Fruit fly (Drosophila melanogaster) whole organism, embryonic: ENCODE data around the gene wus.

Experiments used
- ATbp ChIP-seq: fragments of 200-800 bp; sonication (Bioruptor generic); optimal IDR thresholded peaks from 2 replicates; lab custom pipeline; 2017; ENCODE audit warnings: missing biosample characterization, mild to moderate bottlenecking, missing genetic modification characterization, missing genetic modification reagents
- Aef1 ChIP-seq: fragments of 200-800 bp; sonication (Bioruptor generic); IDR thresholded peaks from 3 replicates; pipeline ENCODE4 v1.3.6; 2022; ENCODE audit warnings: missing biosample characterization, missing genetic modification characterization
- Asciz ChIP-seq: fragments of 200-800 bp; sonication (Bioruptor generic); optimal IDR thresholded peaks from 2 replicates; lab custom pipeline; 2017; ENCODE audit warnings: missing biosample characterization, mild to moderate bottlenecking, missing genetic modification characterization, missing genetic modification reagents
- CG10543 ChIP-seq: fragments of 200-800 bp; sonication (Bioruptor generic); optimal IDR thresholded peaks from 3 replicates; lab custom pipeline; 2017; ENCODE audit warnings: missing biosample characterization, mild to moderate bottlenecking, missing genetic modification characterization, moderate library complexity
- CG13624 ChIP-seq: fragments of 200-800 bp; sonication (Bioruptor generic); optimal IDR thresholded peaks from 2 replicates; lab custom pipeline; 2016; ENCODE audit warnings: missing biosample characterization, missing genetic modification characterization
- CG14014 ChIP-seq: fragments of 200-800 bp; sonication (Bioruptor generic); IDR thresholded peaks from 2 replicates; pipeline ENCODE4 v1.3.6; 2022; ENCODE audit warnings: missing biosample characterization, missing genetic modification characterization
- CG14441 ChIP-seq: fragments of 200-800 bp; sonication (Bioruptor generic); IDR thresholded peaks from 2 replicates; pipeline ENCODE4 v1.3.6; 2022; ENCODE audit warnings: missing biosample characterization, missing genetic modification characterization
- CG15073 ChIP-seq: fragments of 200-800 bp; sonication (Bioruptor generic); optimal IDR thresholded peaks from 2 replicates; lab custom pipeline; 2016; ENCODE audit warnings: missing biosample characterization, missing genetic modification characterization
- CG15479 ChIP-seq: fragments of 200-800 bp; sonication (Bioruptor generic); optimal IDR thresholded peaks from 3 replicates; lab custom pipeline; 2019; ENCODE audit warnings: missing biosample characterization, mild to moderate bottlenecking, missing genetic modification characterization, moderate library complexity
- CG15514 ChIP-seq: fragments of 200-800 bp; sonication (Bioruptor generic); optimal IDR thresholded peaks from 3 replicates; lab custom pipeline; 2017; ENCODE audit warnings: missing biosample characterization, missing genetic modification characterization, mild to moderate bottlenecking, moderate library complexity, missing genetic modification reagents
- CG18262 ChIP-seq: fragments of 200-800 bp; optimal IDR thresholded peaks from 3 replicates; lab custom pipeline; 2019; ENCODE audit warnings: missing biosample characterization, mild to moderate bottlenecking, missing genetic modification characterization, moderate library complexity
- CG2129 ChIP-seq: fragments of 200-800 bp; sonication (Bioruptor generic); IDR thresholded peaks from 2 replicates; pipeline ENCODE4 v1.3.6; 2022; ENCODE audit warnings: missing biosample characterization, missing genetic modification characterization; ENCODE audit not compliant: partially characterized antibody
- CG30431 ChIP-seq: fragments of 200-800 bp; sonication (Bioruptor generic); optimal IDR thresholded peaks from 2 replicates; lab custom pipeline; 2017; ENCODE audit warnings: missing biosample characterization, missing genetic modification characterization
- CG32532 ChIP-seq: fragments of 200-800 bp; sonication (Bioruptor generic); IDR thresholded peaks from 2 replicates; pipeline ENCODE4 v1.3.6; 2022; ENCODE audit warnings: missing biosample characterization, missing genetic modification characterization
- CG3995 ChIP-seq: fragments of 200-800 bp; sonication (Bioruptor generic); optimal IDR thresholded peaks from 3 replicates; lab custom pipeline; 2016; ENCODE audit warnings: missing biosample characterization, missing genetic modification characterization
- CG42726 ChIP-seq: fragments of 200-800 bp; sonication (Bioruptor generic); IDR thresholded peaks from 2 replicates; pipeline ENCODE4 v1.3.6; 2022; ENCODE audit warnings: missing biosample characterization, missing genetic modification characterization; ENCODE audit not compliant: partially characterized antibody
- CG5180 ChIP-seq: fragments of 200-800 bp; sonication (Bioruptor generic); optimal IDR thresholded peaks from 3 replicates; lab custom pipeline; 2017; ENCODE audit warnings: missing biosample characterization, missing genetic modification characterization, mild to moderate bottlenecking, moderate library complexity, missing genetic modification reagents
- CG5953 ChIP-seq: fragments of 200-800 bp; sonication (Bioruptor generic); IDR thresholded peaks from 2 replicates; pipeline ENCODE4 v1.3.6; 2022; ENCODE audit warnings: missing biosample characterization, missing genetic modification characterization
- CG8388 ChIP-seq: fragments of 200-800 bp; sonication (Bioruptor generic); optimal IDR thresholded peaks from 2 replicates; lab custom pipeline; 2019; ENCODE audit warnings: missing biosample characterization, mild to moderate bottlenecking, missing genetic modification characterization, moderate library complexity
- GATAe ChIP-seq: fragments of 200-800 bp; sonication (Bioruptor generic); conservative IDR thresholded peaks from 2 replicates; pipeline ENCODE4 v1.3.6; 2022; ENCODE audit warnings: missing biosample characterization, missing genetic modification characterization
- HLHmδ ChIP-seq: fragments of 200-800 bp; sonication (Bioruptor generic); optimal IDR thresholded peaks from 2 replicates; lab custom pipeline; 2018; ENCODE audit warnings: missing biosample characterization, mild to moderate bottlenecking, missing genetic modification characterization, moderate library complexity
- Hr3 ChIP-seq: fragments of 200-800 bp; sonication (Bioruptor generic); optimal IDR thresholded peaks from 3 replicates; lab custom pipeline; 2016; ENCODE audit warnings: missing biosample characterization, missing genetic modification characterization
- Jarid2 ChIP-seq: fragments of 200-800 bp; sonication (Bioruptor generic); optimal IDR thresholded peaks from 3 replicates; lab custom pipeline; 2017; ENCODE audit warnings: mild to moderate bottlenecking, missing biosample characterization, missing genetic modification reagents, missing genetic modification characterization
- MBD-R2 ChIP-seq: fragments of 200-800 bp; sonication (Bioruptor generic); IDR thresholded peaks from 2 replicates; pipeline ENCODE4 v1.3.6; 2022; ENCODE audit warnings: missing biosample characterization, missing genetic modification characterization
- Rx ChIP-seq: fragments of 200-800 bp; sonication (Bioruptor generic); IDR thresholded peaks from 2 replicates; pipeline ENCODE4 v1.3.6; 2022; ENCODE audit warnings: missing biosample characterization, missing genetic modification characterization
- Spps ChIP-seq: fragments of 200-800 bp; sonication (Bioruptor generic); optimal IDR thresholded peaks from 2 replicates; lab custom pipeline; 2018; ENCODE audit warnings: missing biosample characterization, mild to moderate bottlenecking, missing genetic modification characterization
- Sry-δ ChIP-seq: fragments of 200-800 bp; sonication (Bioruptor generic); optimal IDR thresholded peaks from 2 replicates; lab custom pipeline; 2016; ENCODE audit warnings: missing biosample characterization, missing genetic modification characterization
- bab2 ChIP-seq: fragments of 200-800 bp; sonication (Bioruptor generic); optimal IDR thresholded peaks from 2 replicates; lab custom pipeline; 2016; ENCODE audit warnings: missing biosample characterization, missing genetic modification characterization
- bbx ChIP-seq: fragments of 200-800 bp; sonication (Bioruptor generic); IDR thresholded peaks from 2 replicates; pipeline ENCODE4 v1.3.6; 2022; ENCODE audit warnings: missing biosample characterization, missing genetic modification characterization; ENCODE audit not compliant: partially characterized antibody
- cato ChIP-seq: fragments of 200-800 bp; sonication (Bioruptor generic); optimal IDR thresholded peaks from 2 replicates; lab custom pipeline; 2016; ENCODE audit warnings: missing biosample characterization, missing genetic modification characterization, borderline replicate concordance
- chm ChIP-seq: fragments of 200-800 bp; sonication (Bioruptor generic); IDR thresholded peaks from 2 replicates; pipeline ENCODE4 v1.3.6; 2022; ENCODE audit warnings: missing biosample characterization, missing genetic modification characterization
- emc ChIP-seq: fragments of 200-800 bp; sonication (Bioruptor generic); optimal IDR thresholded peaks from 2 replicates; lab custom pipeline; 2016; ENCODE audit warnings: missing biosample characterization, missing genetic modification characterization
- eyg ChIP-seq: fragments of 200-800 bp; sonication (Bioruptor generic); optimal IDR thresholded peaks from 3 replicates; lab custom pipeline; 2016; ENCODE audit warnings: missing biosample characterization, missing genetic modification characterization
- hkb ChIP-seq, 2 experiments: fragments of 200-800 bp in 1 of 2; fragments of >200 bp in 1 of 2; sonication (Bioruptor generic) in 1 of 2; IDR thresholded peaks in 1 of 2; optimal IDR thresholded peaks in 1 of 2; 2 replicates each; pipeline versions ENCODE4 v1.3.6 to Lab custom; 2017 to 2022; ENCODE audit warnings: missing biosample characterization in 1 of 2, missing genetic modification characterization in 1 of 2
- jumu ChIP-seq: fragments of 200-800 bp; sonication (Bioruptor generic); optimal IDR thresholded peaks from 3 replicates; lab custom pipeline; 2016; ENCODE audit warnings: missing biosample characterization, missing genetic modification characterization
- knrl ChIP-seq: fragments of 200-800 bp; sonication (Bioruptor generic); IDR thresholded peaks from 3 replicates; pipeline ENCODE4 v1.3.6; 2022; ENCODE audit warnings: missing biosample characterization, missing genetic modification characterization; ENCODE audit not compliant: partially characterized antibody
- mam ChIP-seq: fragments of 200-800 bp; sonication (Bioruptor generic); optimal IDR thresholded peaks from 3 replicates; lab custom pipeline; 2016; ENCODE audit warnings: missing biosample characterization, missing genetic modification characterization
- mld ChIP-seq: fragments of 200-800 bp; sonication (Bioruptor generic); IDR thresholded peaks from 3 replicates; pipeline ENCODE4 v1.3.6; 2022; ENCODE audit warnings: missing biosample characterization, missing genetic modification characterization; ENCODE audit not compliant: partially characterized antibody
- nerfin-2 ChIP-seq: fragments of 200-800 bp; sonication (Bioruptor generic); IDR thresholded peaks from 2 replicates; pipeline ENCODE4 v1.3.6; 2022; ENCODE audit warnings: missing biosample characterization, missing genetic modification characterization; ENCODE audit not compliant: partially characterized antibody
- oc ChIP-seq: fragments of 200-800 bp; sonication (Bioruptor generic); optimal IDR thresholded peaks from 2 replicates; lab custom pipeline; 2018; ENCODE audit warnings: missing biosample characterization, mild to moderate bottlenecking, missing genetic modification characterization, moderate library complexity
- onecut ChIP-seq: fragments of 200-800 bp; sonication (Bioruptor generic); IDR thresholded peaks from 2 replicates; pipeline ENCODE4 v1.3.6; 2022; ENCODE audit warnings: missing biosample characterization, missing genetic modification characterization
- pb ChIP-seq: fragments of 200-800 bp; sonication (Bioruptor generic); optimal IDR thresholded peaks from 3 replicates; lab custom pipeline; 2016; ENCODE audit warnings: missing biosample characterization, missing genetic modification characterization
- pzg ChIP-seq: fragments of 200-800 bp; sonication (Bioruptor generic); optimal IDR thresholded peaks from 3 replicates; lab custom pipeline; 2018; ENCODE audit warnings: missing biosample characterization, mild to moderate bottlenecking, missing genetic modification characterization, moderate library complexity
- repo ChIP-seq: fragments of 200-800 bp; sonication (Bioruptor generic); optimal IDR thresholded peaks from 2 replicates; lab custom pipeline; 2016; ENCODE audit warnings: missing biosample characterization, missing genetic modification characterization
- salm ChIP-seq: fragments of 200-800 bp; sonication (Bioruptor generic); optimal IDR thresholded peaks from 2 replicates; lab custom pipeline; 2018; ENCODE audit warnings: missing biosample characterization, mild to moderate bottlenecking, missing genetic modification characterization
- tin ChIP-seq: fragments of 200-800 bp; sonication (Bioruptor generic); optimal IDR thresholded peaks from 3 replicates; lab custom pipeline; 2016; ENCODE audit warnings: missing biosample characterization, missing genetic modification characterization
- tx ChIP-seq: fragments of 200-800 bp; sonication (Bioruptor generic); optimal IDR thresholded peaks from 2 replicates; lab custom pipeline; 2016; ENCODE audit warnings: missing biosample characterization, missing genetic modification characterization
- wek ChIP-seq: fragments of 200-800 bp; sonication (Bioruptor generic); optimal IDR thresholded peaks from 3 replicates; lab custom pipeline; 2018; ENCODE audit warnings: missing biosample characterization, mild to moderate bottlenecking, missing genetic modification characterization, moderate library complexity

The wus gene

DNA sequence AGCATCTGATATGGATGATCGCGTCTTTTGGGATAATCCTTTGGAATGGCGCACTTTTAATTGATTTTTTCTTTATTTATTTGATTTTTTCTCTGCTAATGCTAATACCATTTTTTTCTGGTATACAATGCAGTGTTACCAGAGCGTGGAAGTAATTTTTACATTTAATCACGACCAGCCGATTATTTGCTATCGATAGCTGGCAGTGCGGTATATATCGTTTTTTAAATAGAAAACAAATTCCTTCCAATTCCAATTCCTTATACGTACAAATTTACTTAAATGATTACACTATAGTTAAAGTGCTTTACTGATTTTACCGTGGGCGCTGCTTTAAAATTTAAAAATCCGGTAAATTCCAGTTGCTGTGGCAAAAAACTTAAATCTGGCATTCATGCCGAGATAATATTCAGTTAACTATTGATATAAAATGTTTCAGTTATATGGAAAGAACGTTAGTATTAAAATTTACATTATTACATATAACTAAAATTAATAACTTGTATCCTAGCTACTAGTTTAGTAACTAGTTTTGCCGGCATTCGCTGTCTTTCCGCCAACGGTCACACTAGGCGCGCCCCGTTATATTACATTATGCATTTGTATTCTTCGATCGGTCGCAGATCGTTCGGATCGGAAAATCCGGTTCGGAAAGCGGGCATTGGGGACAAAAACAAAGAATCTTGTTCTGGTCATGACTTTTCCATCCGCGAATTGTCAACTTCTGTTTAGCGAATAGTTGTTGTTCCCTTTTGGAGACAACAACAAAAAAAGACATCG lies 2.3 kb upstream of the wus start, which contains the start of the genes CG13001 and RhoGAP15B (continued):
- TF ChIP-seq mld (GFP tag; lab: Robert Waterston, UW) (peak; percentile 43; the same call in 2 of the 3 replicates), wek (GFP tag; lab: Kevin White, UChicago) (no peak), Asciz (GFP tag; lab: Kevin White, UChicago) (no peak), Rx (GFP tag; lab: Robert Waterston, UW) (no peak), HLHmδ (GFP tag; lab: Kevin White, UChicago) (peak; percentile 21), eyg (GFP tag; lab: Kevin White, UChicago) (no peak), nerfin-2 (peak; percentile 59), CG30431 (no peak), oc (tag; lab: Kevin White, UChicago) (no peak), Aef1 (GFP tag; lab: Robert Waterston, UW) (no peak), CG32532 (GFP tag; lab: Robert Waterston, UW) (no peak), bbx (GFP tag; lab: Robert Waterston, UW) (peak; percentile 83), jumu (GFP tag; lab: Kevin White, UChicago) (no peak), onecut (GFP tag; lab: Robert Waterston, UW) (0 out of 2 replicates have a peak, but pooled peaks have one; percentile 7), Spps (tag; lab: Kevin White, UChicago) (no peak), CG13624 (no peak), CG15479 (GFP tag; lab: Kevin White, UChicago) (no peak), cato (no peak), Hr3 (GFP tag; lab: Kevin White, UChicago) (no peak), CG15514 (GFP tag; lab: Kevin White, UChicago) (peak; percentile 25), ATbp (GFP tag; lab: Kevin White, UChicago) (no peak), emc (GFP tag; lab: Kevin White, UChicago) (no peak), MBD-R2 (no peak), knrl (GFP tag; lab: Robert Waterston, UW) (peak; percentile 82), GATAe (GFP tag; lab: Robert Waterston, UW) (no peak), CG2129 (GFP tag; lab: Robert Waterston, UW) (peak; percentile 23; the same call in 1 of the 2 replicates), CG8388 (GFP tag; lab: Kevin White, UChicago) (no peak), CG18262 (peak; percentile 6), CG5953 (GFP tag; lab: Robert Waterston, UW) (0 out of 2 replicates have a peak, but pooled peaks have one; percentile 9), hkb (optimal IDR thresholded peaks at IDR 0.05; lab: Kevin White, UChicago) (no peak), hkb (GFP tag; IDR thresholded peaks at IDR 0.05; lab: Robert Waterston, UW) (no peak), mam (GFP tag; lab: Kevin White, UChicago) (no peak), salm (tag; lab: Kevin White, UChicago) (no peak), Sry-δ (GFP tag; lab: Kevin White, UChicago) (peak; percentile 56), tin (GFP tag; lab: Kevin White, UChicago) (no peak), repo (GFP tag; lab: Kevin White, UChicago) (no peak), tx (GFP tag; lab: Kevin White, UChicago) (no peak), bab2 (GFP tag; lab: Kevin White, UChicago) (no peak), pb (no peak), CG3995 (GFP tag; lab: Kevin White, UChicago) (no peak), pzg (peak; percentile 54), CG10543 (GFP tag; lab: Kevin White, UChicago) (no peak), CG42726 (GFP tag; lab: Robert Waterston, UW) (peak; percentile 80), chm (no peak), CG15073 (GFP tag; lab: Kevin White, UChicago) (no peak), Jarid2 (GFP tag; lab: Kevin White, UChicago) (peak; percentile 35), CG14441 (peak; percentile 15; the same call in 1 of the 2 replicates), CG14014 (GFP tag; lab: Robert Waterston, UW) (no peak), CG5180 (GFP tag; lab: Kevin White, UChicago) (no peak)
